Worm (Caenorhabditis elegans) whole organism, L4 larva: ENCODE measurements around the gene F09E5.11.

Experiments
- D1046.2 ChIP-seq: fragments of 200-800 bp; sonication (Bioruptor generic); IDR thresholded peaks from 2 replicates; pipeline ENCODE4 v1.3.6; 2022; ENCODE audit warnings: missing genetic modification characterization, missing compliant biosample characterization
- F10B5.3 ChIP-seq: sonication (generic microtip); optimal IDR thresholded peaks from 2 replicates; lab custom pipeline; 2016; ENCODE audit warnings: mild to moderate bottlenecking, missing genetic modification characterization, missing compliant biosample characterization
- F44E2.7 ChIP-seq: fragments of 200-800 bp; sonication (Bioruptor generic); IDR thresholded peaks from 2 replicates; pipeline ENCODE4 v2.1.2; 2022; ENCODE audit warnings: missing genetic modification characterization, missing compliant biosample characterization
- F49E8.2 ChIP-seq: sonication (generic microtip); optimal IDR thresholded peaks from 2 replicates; lab custom pipeline; 2016; ENCODE audit warnings: missing compliant biosample characterization, mild to moderate bottlenecking, missing genetic modification characterization, borderline replicate concordance
- R02D3.7 ChIP-seq: fragments of 150-350 bp; sonication (generic microtip); optimal IDR thresholded peaks from 3 replicates; lab custom pipeline; 2014; ENCODE audit warnings: missing biosample characterization, missing genetic modification characterization
- Y48G9A.11 ChIP-seq: fragments of 200-800 bp; sonication (Bioruptor generic); IDR thresholded peaks from 2 replicates; pipeline ENCODE4 v1.3.6; 2022; ENCODE audit warnings: missing genetic modification reagents, missing genetic modification characterization, missing compliant biosample characterization
- Y5F2A.4 ChIP-seq: fragments of 200-800 bp; sonication (Bioruptor generic); optimal IDR thresholded peaks from 2 replicates; lab custom pipeline; 2018; ENCODE audit warnings: mild to moderate bottlenecking, missing genetic modification characterization, missing compliant biosample characterization
- ZK546.5 ChIP-seq, 2 experiments: sonication (generic microtip); optimal IDR thresholded peaks; 2 replicates each; lab custom pipeline; 2017; ENCODE audit warnings: missing biosample characterization in 2 of 2, missing genetic modification characterization in 2 of 2
- aha-1 ChIP-seq: fragments of 150-350 bp; peaks from one replicate; lab custom pipeline; 2014; ENCODE audit warnings: missing biosample characterization, missing genetic modification characterization
- aly-2 ChIP-seq: sonication (generic microtip); optimal IDR thresholded peaks from 2 replicates; lab custom pipeline; 2018; ENCODE audit warnings: missing biosample characterization, missing genetic modification characterization
- ceh-28 ChIP-seq: fragments of 150-350 bp; optimal IDR thresholded peaks from 2 replicates; lab custom pipeline; 2014; ENCODE audit warnings: missing biosample characterization, missing genetic modification reagents, missing genetic modification characterization
- ceh-62 ChIP-seq: sonication (generic microtip); optimal IDR thresholded peaks from 2 replicates; lab custom pipeline; 2017; ENCODE audit warnings: missing biosample characterization, missing genetic modification characterization
- ceh-82 ChIP-seq: sonication (generic microtip); optimal IDR thresholded peaks from 2 replicates; lab custom pipeline; 2017; ENCODE audit warnings: missing biosample characterization, missing genetic modification characterization
- daf-12 ChIP-seq: fragments of 150-350 bp; optimal IDR thresholded peaks from 2 replicates; lab custom pipeline; 2014; ENCODE audit warnings: missing biosample characterization, missing genetic modification reagents, missing genetic modification characterization
- daf-16 ChIP-seq, 3 experiments: sonication (generic microtip); optimal IDR thresholded peaks; 2 replicates each; lab custom pipeline; 2016 to 2017; ENCODE audit warnings: missing genetic modification characterization in 3 of 3, missing genetic modification reagents in 3 of 3, mild to moderate bottlenecking in 2 of 3, missing compliant biosample characterization in 2 of 3, missing biosample characterization in 1 of 3, moderate library complexity in 1 of 3
- daf-19 ChIP-seq: fragments of 200-800 bp; sonication (Bioruptor generic); conservative IDR thresholded peaks from 2 replicates; pipeline ENCODE4 v1.3.6; 2022; ENCODE audit warnings: missing genetic modification characterization, missing compliant biosample characterization
- dmd-8 ChIP-seq: fragments of 200-800 bp; sonication (Bioruptor generic); IDR thresholded peaks from 2 replicates; pipeline ENCODE4 v1.3.6; 2022; ENCODE audit warnings: missing genetic modification characterization, missing compliant biosample characterization
- dpl-1 ChIP-seq: fragments of 150-350 bp; optimal IDR thresholded peaks from 2 replicates; lab custom pipeline; 2014; ENCODE audit warnings: missing biosample characterization, missing genetic modification reagents, missing genetic modification characterization
- duxl-1 ChIP-seq: sonication (generic microtip); optimal IDR thresholded peaks from 2 replicates; lab custom pipeline; 2016; ENCODE audit warnings: mild to moderate bottlenecking, missing genetic modification characterization, moderate library complexity, missing compliant biosample characterization; ENCODE audit not compliant: poor library complexity
- dve-1 ChIP-seq: sonication (generic microtip); optimal IDR thresholded peaks from 2 replicates; lab custom pipeline; 2017; ENCODE audit warnings: antibody characterized with exemption, mild to moderate bottlenecking, missing genetic modification characterization, missing compliant biosample characterization; ENCODE audit not compliant: insufficient read depth
- fos-1 ChIP-seq: fragments of 150-350 bp; optimal IDR thresholded peaks from 2 replicates; lab custom pipeline; 2014; ENCODE audit warnings: missing biosample characterization, missing genetic modification characterization
- jun-1 ChIP-seq: fragments of 150-350 bp; optimal IDR thresholded peaks from 2 replicates; lab custom pipeline; 2014; ENCODE audit warnings: missing biosample characterization, missing genetic modification reagents, missing genetic modification characterization
- lim-7 ChIP-seq: fragments of 200-800 bp; sonication (Bioruptor generic); IDR thresholded peaks from 2 replicates; pipeline ENCODE4 v1.3.6; 2022; ENCODE audit warnings: missing genetic modification characterization, missing compliant biosample characterization
- lin-1 ChIP-seq: fragments of 200-800 bp; sonication (Bioruptor generic); IDR thresholded peaks from 2 replicates; pipeline ENCODE4 v1.3.6; 2022; ENCODE audit warnings: missing genetic modification reagents, missing genetic modification characterization, missing compliant biosample characterization
- lin-13 ChIP-seq: fragments of 150-350 bp; optimal IDR thresholded peaks from 2 replicates; lab custom pipeline; 2014; ENCODE audit warnings: missing biosample characterization, missing genetic modification reagents, missing genetic modification characterization
- lin-39 ChIP-seq: fragments of 150-350 bp; optimal IDR thresholded peaks from 2 replicates; lab custom pipeline; 2014; ENCODE audit warnings: missing biosample characterization, missing genetic modification reagents, missing genetic modification characterization
- lsy-2 ChIP-seq, 2 experiments: fragments of 150-350 bp in 1 of 2; sonication (generic microtip) in 1 of 2; optimal IDR thresholded peaks; 2 replicates each; lab custom pipeline; 2014 to 2017; ENCODE audit warnings: missing biosample characterization in 2 of 2, missing genetic modification characterization in 2 of 2
- madf-5 ChIP-seq, 2 experiments: fragments of 200-800 bp; sonication (Bioruptor generic); IDR thresholded peaks; 2 replicates each; pipeline ENCODE4 v1.3.6; 2022; ENCODE audit warnings: missing compliant biosample characterization in 2 of 2, missing genetic modification characterization in 2 of 2
- madf-9 ChIP-seq: fragments of 200-800 bp; sonication (Bioruptor generic); conservative IDR thresholded peaks from 2 replicates; pipeline ENCODE4 v1.3.6; 2022; ENCODE audit warnings: missing genetic modification reagents, missing genetic modification characterization, missing compliant biosample characterization
- mdl-1 ChIP-seq, 2 experiments: fragments of 150-350 bp in 1 of 2; sonication (generic microtip) in 1 of 2; optimal IDR thresholded peaks; 2 replicates each; lab custom pipeline; 2014 to 2017; ENCODE audit warnings: missing biosample characterization in 2 of 2, missing genetic modification characterization in 2 of 2
- mdt-29 ChIP-seq: fragments of 200-800 bp; sonication (Bioruptor generic); IDR thresholded peaks from 2 replicates; pipeline ENCODE4 v1.3.6; 2022; ENCODE audit warnings: missing genetic modification reagents, missing genetic modification characterization, missing compliant biosample characterization
- mes-2 ChIP-seq: sonication (generic microtip); optimal IDR thresholded peaks from 2 replicates; lab custom pipeline; 2016; ENCODE audit warnings: missing genotype, mild to moderate bottlenecking, missing genetic modification characterization, missing compliant biosample characterization; ENCODE audit not compliant: poor library complexity, severe bottlenecking
- mxl-2 ChIP-seq: fragments of 200-800 bp; sonication (Bioruptor generic); conservative IDR thresholded peaks from 2 replicates; pipeline ENCODE4 v1.3.6; 2022; ENCODE audit warnings: missing genetic modification reagents, missing genetic modification characterization, missing compliant biosample characterization
- nhr-10 ChIP-seq: fragments of 150-350 bp; optimal IDR thresholded peaks from 2 replicates; lab custom pipeline; 2014; ENCODE audit warnings: missing biosample characterization, missing genetic modification characterization
- nhr-102 ChIP-seq: sonication (generic microtip); optimal IDR thresholded peaks from 2 replicates; lab custom pipeline; 2016; ENCODE audit warnings: mild to moderate bottlenecking, missing genetic modification characterization, moderate library complexity, missing compliant biosample characterization
- nhr-11 ChIP-seq: fragments of 150-350 bp; optimal IDR thresholded peaks from 2 replicates; lab custom pipeline; 2014; ENCODE audit warnings: missing biosample characterization, missing genetic modification characterization
- nhr-111 ChIP-seq: fragments of 200-800 bp; sonication (Bioruptor generic); optimal IDR thresholded peaks from 2 replicates; lab custom pipeline; 2018; ENCODE audit warnings: mild to moderate bottlenecking, missing genetic modification characterization, missing compliant biosample characterization
- nhr-28 ChIP-seq: fragments of 150-350 bp; optimal IDR thresholded peaks from 2 replicates; lab custom pipeline; 2014; ENCODE audit warnings: missing biosample characterization, missing genetic modification characterization
- php-3 ChIP-seq: fragments of 200-800 bp; sonication (Bioruptor generic); IDR thresholded peaks from 2 replicates; pipeline ENCODE4 v1.3.6; 2022; ENCODE audit warnings: missing genetic modification reagents, missing genetic modification characterization, missing compliant biosample characterization
- pqm-1 ChIP-seq: sonication (generic microtip); optimal IDR thresholded peaks from 2 replicates; lab custom pipeline; 2017; ENCODE audit warnings: missing biosample characterization, missing genetic modification characterization
- sdz-12 ChIP-seq: fragments of 200-800 bp; sonication (Bioruptor generic); optimal IDR thresholded peaks from 2 replicates; lab custom pipeline; 2018; ENCODE audit warnings: mild to moderate bottlenecking, missing genetic modification characterization, missing compliant biosample characterization
- snpc-1.2 ChIP-seq: fragments of 200-800 bp; sonication (Bioruptor generic); IDR thresholded peaks from 2 replicates; pipeline ENCODE4 v1.3.6; 2022; ENCODE audit warnings: missing genetic modification reagents, missing genetic modification characterization, missing compliant biosample characterization
- unc-130 ChIP-seq: sonication (generic microtip); optimal IDR thresholded peaks from 2 replicates; lab custom pipeline; 2016; ENCODE audit warnings: missing genetic modification reagents, missing genetic modification characterization, missing compliant biosample characterization
- unc-62 ChIP-seq, 3 experiments: fragments of 150-350 bp in 1 of 3; sonication (generic microtip); optimal IDR thresholded peaks in 2 of 3; peaks in 1 of 3; 1 replicate in 1 of 3; 2 replicates in 2 of 3; lab custom pipeline; 2014 to 2017; ENCODE audit warnings: missing biosample characterization in 3 of 3, missing genetic modification characterization in 3 of 3, missing genetic modification reagents in 3 of 3, missing genotype in 1 of 3
- zag-1 ChIP-seq: fragments of 150-350 bp; optimal IDR thresholded peaks from 2 replicates; lab custom pipeline; 2014; ENCODE audit warnings: missing biosample characterization, missing genetic modification characterization
- zfp-2 ChIP-seq: sonication (generic microtip); optimal IDR thresholded peaks from 2 replicates; lab custom pipeline; 2016; ENCODE audit warnings: mild to moderate bottlenecking, missing genetic modification characterization, missing compliant biosample characterization
- zip-11 ChIP-seq: fragments of 200-800 bp; sonication (Bioruptor generic); IDR thresholded peaks from 2 replicates; pipeline ENCODE4 v1.3.6; 2022; ENCODE audit warnings: missing genetic modification characterization, missing compliant biosample characterization
- ztf-7 ChIP-seq: fragments of 150-350 bp; optimal IDR thresholded peaks from 2 replicates; lab custom pipeline; 2014; ENCODE audit warnings: missing biosample characterization, missing genetic modification characterization

Gene F09E5.11

ce11 chrII:5321718-5322286 lies 36.2 kb downstream of the F09E5.11 start (continued):
- no peak for TF ChIP-seq aly-2 (tag; lab: Kevin White, UChicago)
- peak; percentile 63; the same call in 1 of the 2 replicates for TF ChIP-seq php-3 (GFP tag; lab: Robert Waterston, UW)
- TF ChIP-seq snpc-1.2 (GFP tag; lab: Robert Waterston, UW): no peak
- no peak for TF ChIP-seq dpl-1 (GFP tag; lab: Kevin White, UChicago)
- peak; percentile 11 for TF ChIP-seq lin-13
- no peak for TF ChIP-seq sdz-12 (GFP tag; lab: Kevin White, UChicago)
- TF ChIP-seq nhr-102 (tag; lab: Kevin White, UChicago): peak; percentile 82
- TF ChIP-seq pqm-1: peak; percentile 67
- TF ChIP-seq duxl-1 (tag; lab: Kevin White, UChicago): peak; percentile 42
- TF ChIP-seq R02D3.7 (tag; lab: Kevin White, UChicago): no peak
- no peak for TF ChIP-seq zag-1
- TF ChIP-seq fos-1 (tag; lab: Kevin White, UChicago): no peak
- no peak for TF ChIP-seq ceh-82
- TF ChIP-seq Y5F2A.4: no peak
- no peak for TF ChIP-seq nhr-10 (tag; lab: Kevin White, UChicago)
- TF ChIP-seq ceh-62 (tag; lab: Kevin White, UChicago): no peak
- TF ChIP-seq lim-7 (GFP tag; lab: Robert Waterston, UW): no peak
- TF ChIP-seq lin-39: no peak
- TF ChIP-seq aha-1: peak; percentile 27
- no peak for TF ChIP-seq ceh-28 (tag; lab: Kevin White, UChicago)
- peak in 1 of 2 experiments; percentile 41 for TF ChIP-seq mdl-1 (tag; optimal IDR thresholded peaks at IDR 0.05; lab: Kevin White, UChicago)
- TF ChIP-seq unc-130 (GFP tag; lab: Kevin White, UChicago): no peak
- TF ChIP-seq nhr-11 (tag; lab: Kevin White, UChicago): no peak
- no peak for TF ChIP-seq nhr-111
- no peak for TF ChIP-seq mxl-2 (GFP tag; lab: Robert Waterston, UW)

ce11 chrII:5320205-5320951 lies 37.6 kb downstream of the F09E5.11 start:
- TF ChIP-seq F44E2.7 (GFP tag; lab: Robert Waterston, UW) (no peak), madf-5 (GFP tag; IDR thresholded peaks at IDR 0.05; lab: Robert Waterston, UW) (no peak), dve-1 (tag; lab: Kevin White, UChicago) (peak; percentile 56), dmd-8 (GFP tag; lab: Robert Waterston, UW) (no peak), F49E8.2 (no peak), madf-9 (GFP tag; lab: Robert Waterston, UW) (no peak), ztf-7 (no peak), mdt-29 (GFP tag; lab: Robert Waterston, UW) (no peak), lsy-2 (tag; optimal IDR thresholded peaks at IDR 0.05; lab: Kevin White, UChicago) (no peak), dpl-1 (GFP tag; lab: Kevin White, UChicago) (no peak), Y48G9A.11 (GFP tag; lab: Robert Waterston, UW) (no peak), lin-39 (no peak), zip-11 (GFP tag; lab: Robert Waterston, UW) (no peak), nhr-11 (tag; lab: Kevin White, UChicago) (no peak), jun-1 (tag; lab: Kevin White, UChicago) (no peak), daf-19 (GFP tag; lab: Robert Waterston, UW) (no peak), zfp-2 (no peak), daf-16 (GFP tag; optimal IDR thresholded peaks at IDR 0.05; lab: Kevin White, UChicago) (no peak), daf-16 (tag; optimal IDR thresholded peaks at IDR 0.05; lab: Kevin White, UChicago) (peak; percentile 56), unc-62 (GFP tag; optimal IDR thresholded peaks at IDR 0.05 in 1 of 2; lab: Kevin White, UChicago) (peak in 1 of 2 experiments; percentile 97), unc-62 (tag; optimal IDR thresholded peaks at IDR 0.05; lab: Kevin White, UChicago) (no peak), daf-12 (tag; lab: Kevin White, UChicago) (no peak), R02D3.7 (tag; lab: Kevin White, UChicago) (no peak), ceh-82 (no peak), F10B5.3 (tag; lab: Kevin White, UChicago) (no peak), nhr-28 (peak; percentile 97), ZK546.5 (tag; optimal IDR thresholded peaks at IDR 0.05; lab: Kevin White, UChicago) (no peak), mes-2 (no peak), lin-1 (GFP tag; lab: Robert Waterston, UW) (no peak), D1046.2 (GFP tag; lab: Robert Waterston, UW) (no peak), mdl-1 (tag; optimal IDR thresholded peaks at IDR 0.05; lab: Kevin White, UChicago) (no peak)
